Worm (Caenorhabditis elegans) whole organism, L2 larva: ENCODE results near the gene C06A1.3.

Source experiments
- F13H6.1 ChIP-seq: sonication (generic microtip); optimal IDR thresholded peaks from 2 replicates; lab custom pipeline; 2016; ENCODE audit warnings: missing genetic modification characterization, missing compliant biosample characterization
- Y55F3AM.14 ChIP-seq: fragments of 200-800 bp; sonication (Bioruptor generic); optimal IDR thresholded peaks from 2 replicates; lab custom pipeline; 2018; ENCODE audit warnings: mild to moderate bottlenecking, missing genetic modification characterization, missing compliant biosample characterization
- alr-1 ChIP-seq: fragments of 150-350 bp; optimal IDR thresholded peaks from 2 replicates; lab custom pipeline; 2014; ENCODE audit warnings: missing biosample characterization, missing genetic modification characterization
- aly-2 ChIP-seq: fragments of 150-350 bp; optimal IDR thresholded peaks from 2 replicates; lab custom pipeline; 2014; ENCODE audit warnings: missing biosample characterization, missing genetic modification characterization
- ama-1 ChIP-seq: fragments of 150-350 bp; optimal IDR thresholded peaks from 2 replicates; lab custom pipeline; 2018; ENCODE audit warnings: inconsistent platforms
- blmp-1 ChIP-seq: sonication (generic microtip); optimal IDR thresholded peaks from 2 replicates; lab custom pipeline; 2017; ENCODE audit warnings: missing genetic modification characterization, mild to moderate bottlenecking, missing compliant biosample characterization, antibody characterized with exemption, moderate library complexity; ENCODE audit not compliant: insufficient read depth
- ceh-82 ChIP-seq: fragments of 150-350 bp; optimal IDR thresholded peaks from 2 replicates; lab custom pipeline; 2014; ENCODE audit warnings: missing biosample characterization, missing genetic modification characterization
- crh-2 ChIP-seq: sonication (generic microtip); optimal IDR thresholded peaks from 2 replicates; lab custom pipeline; 2017; ENCODE audit warnings: missing biosample characterization, missing genetic modification characterization
- dmd-4 ChIP-seq: sonication (generic microtip); optimal IDR thresholded peaks from 2 replicates; lab custom pipeline; 2017; ENCODE audit warnings: missing biosample characterization, missing genetic modification characterization
- egl-27 ChIP-seq: sonication (generic microtip); optimal IDR thresholded peaks from 3 replicates; lab custom pipeline; 2017; ENCODE audit warnings: missing biosample characterization, missing genetic modification reagents, missing genetic modification characterization
- elt-1 ChIP-seq: fragments of 150-350 bp; optimal IDR thresholded peaks from 2 replicates; lab custom pipeline; 2014; ENCODE audit warnings: missing biosample characterization, missing genetic modification characterization
- fos-1 ChIP-seq: fragments of 150-350 bp; optimal IDR thresholded peaks from 2 replicates; lab custom pipeline; 2014; ENCODE audit warnings: missing biosample characterization, missing genetic modification characterization
- gmeb-1 ChIP-seq: fragments of 150-350 bp; optimal IDR thresholded peaks from 2 replicates; lab custom pipeline; 2014; ENCODE audit warnings: missing biosample characterization, missing genetic modification characterization
- lin-11 ChIP-seq: fragments of 150-350 bp; sonication (generic microtip); optimal IDR thresholded peaks from 2 replicates; lab custom pipeline; 2014; ENCODE audit warnings: missing biosample characterization, missing genetic modification characterization, inconsistent platforms, mixed read lengths
- lin-13 ChIP-seq: fragments of 150-350 bp; optimal IDR thresholded peaks from 2 replicates; lab custom pipeline; 2014; ENCODE audit warnings: missing biosample characterization, missing genetic modification reagents, missing genetic modification characterization
- lin-39 ChIP-seq: fragments of 150-350 bp; optimal IDR thresholded peaks from 2 replicates; lab custom pipeline; 2014; ENCODE audit warnings: missing biosample characterization, missing genetic modification reagents, missing genetic modification characterization
- lsy-2 ChIP-seq, 2 experiments: fragments of 150-350 bp in 1 of 2; sonication (generic microtip) in 1 of 2; optimal IDR thresholded peaks; 2 replicates each; lab custom pipeline; 2014 to 2017; ENCODE audit warnings: missing biosample characterization in 2 of 2, missing genetic modification characterization in 2 of 2
- mab-5 ChIP-seq: fragments of 150-350 bp; optimal IDR thresholded peaks from 2 replicates; lab custom pipeline; 2014; ENCODE audit warnings: missing biosample characterization, missing genetic modification characterization
- mbf-1 ChIP-seq: sonication (generic microtip); optimal IDR thresholded peaks from 2 replicates; lab custom pipeline; 2017; ENCODE audit warnings: missing biosample characterization, missing genetic modification characterization
- nhr-12 ChIP-seq: fragments of 150-350 bp; optimal IDR thresholded peaks from 2 replicates; lab custom pipeline; 2014; ENCODE audit warnings: missing biosample characterization, missing genetic modification characterization
- nhr-129 ChIP-seq: fragments of 150-350 bp; optimal IDR thresholded peaks from 2 replicates; lab custom pipeline; 2014; ENCODE audit warnings: missing biosample characterization, missing genetic modification characterization
- nhr-23 ChIP-seq: fragments of 150-350 bp; optimal IDR thresholded peaks from 2 replicates; lab custom pipeline; 2014; ENCODE audit warnings: missing biosample characterization, missing genetic modification reagents, missing genetic modification characterization
- nhr-25 ChIP-seq: fragments of 150-350 bp; sonication (generic microtip); optimal IDR thresholded peaks from 3 replicates; lab custom pipeline; 2014; ENCODE audit warnings: missing biosample characterization, missing genetic modification characterization
- nhr-6 ChIP-seq: fragments of 150-350 bp; optimal IDR thresholded peaks from 2 replicates; lab custom pipeline; 2014; ENCODE audit warnings: missing biosample characterization, missing genetic modification characterization
- peb-1 ChIP-seq: fragments of 150-350 bp; optimal IDR thresholded peaks from 2 replicates; lab custom pipeline; 2014; ENCODE audit warnings: missing biosample characterization, missing genetic modification characterization
- sem-4 ChIP-seq: fragments of 150-350 bp; optimal IDR thresholded peaks from 2 replicates; lab custom pipeline; 2014; ENCODE audit warnings: missing biosample characterization, missing genetic modification reagents, missing genetic modification characterization
- skn-1 ChIP-seq: sonication (generic microtip); optimal IDR thresholded peaks from 2 replicates; lab custom pipeline; 2017; ENCODE audit warnings: missing biosample characterization, missing genetic modification characterization
- sma-3 ChIP-seq: sonication (generic microtip); optimal IDR thresholded peaks from 2 replicates; lab custom pipeline; 2016; ENCODE audit warnings: missing genetic modification reagents, missing genetic modification characterization, missing compliant biosample characterization
- sma-9 ChIP-seq, 2 experiments: fragments of 150-350 bp in 1 of 2; sonication (generic microtip) in 1 of 2; optimal IDR thresholded peaks; 2 replicates each; lab custom pipeline; 2014 to 2016; ENCODE audit warnings: missing genetic modification characterization in 2 of 2, mild to moderate bottlenecking in 1 of 2, missing biosample characterization in 1 of 2, missing compliant biosample characterization in 1 of 2, missing genetic modification reagents in 1 of 2, moderate library complexity in 1 of 2
- snpc-4 ChIP-seq: fragments of 150-350 bp; optimal IDR thresholded peaks from 2 replicates; lab custom pipeline; 2014; ENCODE audit warnings: missing biosample characterization, missing genetic modification characterization
- unc-39 ChIP-seq: fragments of 150-350 bp; optimal IDR thresholded peaks from 2 replicates; lab custom pipeline; 2014; ENCODE audit warnings: missing biosample characterization, missing genetic modification characterization
- unc-55 ChIP-seq: fragments of 150-350 bp; sonication (generic microtip); optimal IDR thresholded peaks from 3 replicates; lab custom pipeline; 2014; ENCODE audit warnings: missing biosample characterization, missing genetic modification reagents, missing genetic modification characterization
- unc-62 ChIP-seq: fragments of 150-350 bp; optimal IDR thresholded peaks from 2 replicates; lab custom pipeline; 2014; ENCODE audit warnings: missing biosample characterization, missing genetic modification reagents, missing genetic modification characterization
- zag-1 ChIP-seq: fragments of 150-350 bp; optimal IDR thresholded peaks from 2 replicates; lab custom pipeline; 2014; ENCODE audit warnings: missing biosample characterization, missing genetic modification characterization
- ztf-1 ChIP-seq: fragments of 200-800 bp; sonication (Bioruptor generic); conservative IDR thresholded peaks from 2 replicates; pipeline ENCODE4 v1.3.6; 2022; ENCODE audit warnings: missing genetic modification characterization, missing compliant biosample characterization
- ztf-4 ChIP-seq: fragments of 150-350 bp; optimal IDR thresholded peaks from 2 replicates; lab custom pipeline; 2014; ENCODE audit warnings: missing biosample characterization, missing genetic modification characterization

Gene C06A1.3

ce11 chrII:10541923-10542486 lies 30.1 kb upstream of the C06A1.3 start, which contains the start of gene pro-1 (continued):
- TF ChIP-seq skn-1 (tag; lab: Kevin White, UChicago) (no peak), nhr-12 (tag; lab: Kevin White, UChicago) (no peak), ceh-82 (no peak), F13H6.1 (peak; percentile 84)

ce11 chrII:10542654-10543456 lies 29.2 kb upstream of the C06A1.3 start:
- TF ChIP-seq unc-55 (GFP tag; lab: Kevin White, UChicago) (no peak), elt-1 (tag; lab: Kevin White, UChicago) (no peak), lsy-2 (tag; optimal IDR thresholded peaks at IDR 0.05; lab: Kevin White, UChicago) (peak; percentile 6 to 20), gmeb-1 (tag; lab: Kevin White, UChicago) (no peak), nhr-6 (peak; percentile 32), ztf-4 (peak; percentile 11), nhr-129 (tag; lab: Kevin White, UChicago) (peak; percentile 34), aly-2 (no peak), lin-13 (no peak), fos-1 (no peak), Y55F3AM.14 (GFP tag; lab: Kevin White, UChicago) (peak; percentile 64), lin-11 (no peak), mab-5 (tag; lab: Kevin White, UChicago) (no peak), blmp-1 (peak; percentile 7), alr-1 (no peak), sem-4 (tag; lab: Kevin White, UChicago) (no peak), F13H6.1 (no peak), ceh-82 (no peak), egl-27 (no peak), zag-1 (tag; lab: Kevin White, UChicago) (no peak), sma-9 (GFP tag; optimal IDR thresholded peaks at IDR 0.05; lab: Kevin White, UChicago) (no peak), sma-9 (tag; optimal IDR thresholded peaks at IDR 0.05; lab: Kevin White, UChicago) (no peak), snpc-4 (no peak), ama-1 (lab: Kevin White, UChicago) (peak; percentile 92), sma-3 (GFP tag; lab: Kevin White, UChicago) (no peak), nhr-23 (tag; lab: Kevin White, UChicago) (no peak), dmd-4 (tag; lab: Kevin White, UChicago) (no peak), lin-39 (tag; lab: Kevin White, UChicago) (no peak), ztf-1 (GFP tag; lab: Robert Waterston, UW) (no peak), unc-62 (no peak), nhr-25 (tag; lab: Kevin White, UChicago) (no peak), mbf-1 (tag; lab: Kevin White, UChicago) (no peak)

ce11 chrII:10543457-10544137 lies 28.5 kb upstream of the C06A1.3 start:
- peak; percentile 28 for TF ChIP-seq nhr-25 (tag; lab: Kevin White, UChicago)
- TF ChIP-seq unc-39 (tag; lab: Kevin White, UChicago): no peak
- TF ChIP-seq sma-9 (GFP tag; optimal IDR thresholded peaks at IDR 0.05; lab: Kevin White, UChicago): peak; percentile 35
- TF ChIP-seq sma-9 (tag; optimal IDR thresholded peaks at IDR 0.05; lab: Kevin White, UChicago): no peak
- TF ChIP-seq nhr-129 (tag; lab: Kevin White, UChicago): no peak
- TF ChIP-seq sma-3 (GFP tag; lab: Kevin White, UChicago): peak; percentile 36
- no peak for TF ChIP-seq peb-1 (tag; lab: Kevin White, UChicago)
- TF ChIP-seq alr-1: no peak
- TF ChIP-seq elt-1 (tag; lab: Kevin White, UChicago): no peak
- no peak for TF ChIP-seq ztf-1 (GFP tag; lab: Robert Waterston, UW)
- no peak for TF ChIP-seq sem-4 (tag; lab: Kevin White, UChicago)
- TF ChIP-seq lsy-2 (tag; optimal IDR thresholded peaks at IDR 0.05; lab: Kevin White, UChicago): no peak
- TF ChIP-seq crh-2: peak; percentile 1
- no peak for TF ChIP-seq nhr-6
